Fruit fly (Drosophila melanogaster) whole organism, pupa: ENCODE measurements around the gene CG6770.

ENCODE experiments used
- CG10348 ChIP-seq: fragments of 200-800 bp; sonication (Bioruptor generic); IDR thresholded peaks from 2 replicates; pipeline ENCODE4 v1.3.6; 2022; ENCODE audit warnings: missing biosample characterization, missing genetic modification characterization
- CG12605 ChIP-seq: fragments of 200-800 bp; sonication (Bioruptor generic); IDR thresholded peaks from 2 replicates; pipeline ENCODE4 v1.3.6; 2022; ENCODE audit warnings: missing biosample characterization, missing genetic modification characterization
- CG17806 ChIP-seq: fragments of 200-800 bp; sonication (Bioruptor generic); optimal IDR thresholded peaks from 2 replicates; lab custom pipeline; 2018; ENCODE audit warnings: missing biosample characterization, mild to moderate bottlenecking, missing genetic modification characterization, moderate library complexity
- CG32121 ChIP-seq: fragments of 200-800 bp; sonication (Bioruptor generic); IDR thresholded peaks from 2 replicates; pipeline ENCODE4 v1.3.6; 2022; ENCODE audit warnings: missing biosample characterization, missing genetic modification characterization
- CG34367 ChIP-seq: fragments of 200-800 bp; sonication (Bioruptor generic); optimal IDR thresholded peaks from 2 replicates; lab custom pipeline; 2018; ENCODE audit warnings: missing biosample characterization, mild to moderate bottlenecking, missing genetic modification characterization
- CG8159 ChIP-seq: fragments of 200-800 bp; sonication (Bioruptor generic); optimal IDR thresholded peaks from 3 replicates; lab custom pipeline; 2018; ENCODE audit warnings: missing biosample characterization, mild to moderate bottlenecking, missing genetic modification characterization, moderate library complexity
- D1 ChIP-seq: fragments of 200-800 bp; sonication (Bioruptor generic); optimal IDR thresholded peaks from 2 replicates; lab custom pipeline; 2018; ENCODE audit warnings: missing biosample characterization, mild to moderate bottlenecking, missing genetic modification characterization, moderate library complexity
- Ets98B ChIP-seq: fragments of 200-800 bp; sonication (Bioruptor generic); IDR thresholded peaks from 2 replicates; pipeline ENCODE4 v1.3.6; 2022; ENCODE audit warnings: missing biosample characterization, missing genetic modification characterization
- Pif1B ChIP-seq: fragments of 200-800 bp; sonication (Bioruptor generic); optimal IDR thresholded peaks from 3 replicates; lab custom pipeline; 2016; ENCODE audit warnings: missing biosample characterization, missing genetic modification characterization
- fd96Ca ChIP-seq: fragments of 200-800 bp; sonication (Bioruptor generic); IDR thresholded peaks from 3 replicates; pipeline ENCODE4 v1.3.6; 2022; ENCODE audit warnings: missing biosample characterization, missing genetic modification characterization

- TF ChIP-seq Ets98B (GFP tag; lab: Robert Waterston, UW) (peak; percentile 19; the same call in 1 of the 2 replicates), CG32121 (GFP tag; lab: Robert Waterston, UW) (no peak), CG10348 (GFP tag; lab: Robert Waterston, UW) (no peak), CG34367 (tag; lab: Kevin White, UChicago) (no peak), CG17806 (tag; lab: Kevin White, UChicago) (no peak), CG12605 (GFP tag; lab: Robert Waterston, UW) (peak; percentile 43; the same call in 1 of the 2 replicates), CG8159 (tag; lab: Kevin White, UChicago) (no peak), Pif1B (GFP tag; lab: Kevin White, UChicago) (no peak), fd96Ca (GFP tag; lab: Robert Waterston, UW) (no peak), D1 (no peak)
Observed at dm6 chr2L:12055837-12056388, 10.0 kb upstream of the CG6770 start, which contains the start of the genes JhI-21, RpL7-like and CG34164.
